Fruit fly (Drosophila melanogaster): ENCODE measurements around the gene Rcc1.

Rcc1 gene

DNA sequence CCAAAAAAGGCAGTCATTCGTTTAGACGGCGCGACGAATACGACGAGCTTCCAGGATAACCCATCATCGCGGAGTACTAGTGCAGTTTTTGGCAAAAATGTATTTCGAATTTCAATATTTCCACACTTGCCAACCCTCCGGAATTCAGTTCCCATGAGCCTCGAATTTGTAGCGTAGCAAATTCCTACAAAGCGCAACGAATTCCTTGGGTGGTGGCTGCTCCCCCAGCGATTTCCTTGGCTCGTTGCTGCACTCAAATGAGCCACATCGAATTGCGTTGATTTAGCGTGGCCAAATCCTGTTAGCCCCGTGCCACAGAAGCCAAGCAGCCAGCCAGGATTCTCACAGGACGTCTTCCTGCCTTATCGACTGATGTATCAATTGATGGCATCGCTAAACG is 47.8 kb downstream of the Rcc1 start:
- TF ChIP-seq salr (GFP tag; optimal IDR thresholded peaks at IDR 0.05): no peak

dm6 chr3L:5882209-5882403 is 50.5 kb downstream of the Rcc1 start, which contains the start of gene CG13287:
TSS of gene CG13287 (plus strand) at chr3L:5882304.
- no peak for TF ChIP-seq Eip78C (GFP tag)
- TF ChIP-seq Hr38 (GFP tag; optimal IDR thresholded peaks at IDR 0.05): no peak
- TF ChIP-seq CG6792 (GFP tag; optimal IDR thresholded peaks at IDR 0.05): no peak
- no peak for TF ChIP-seq Ets96B (tag; optimal IDR thresholded peaks at IDR 0.05)
- no peak for TF ChIP-seq CG8119 (GFP tag; IDR thresholded peaks at IDR 0.05)
- no peak for TF ChIP-seq CG9139 (GFP tag; optimal IDR thresholded peaks at IDR 0.05)
- no peak for TF ChIP-seq CG32006 (GFP tag; optimal IDR thresholded peaks at IDR 0.05)
- no peak for TF ChIP-seq CG6163 (GFP tag; IDR thresholded peaks at IDR 0.05)
- TF ChIP-seq CG10669 (GFP tag; optimal IDR thresholded peaks at IDR 0.05): no peak

DNA sequence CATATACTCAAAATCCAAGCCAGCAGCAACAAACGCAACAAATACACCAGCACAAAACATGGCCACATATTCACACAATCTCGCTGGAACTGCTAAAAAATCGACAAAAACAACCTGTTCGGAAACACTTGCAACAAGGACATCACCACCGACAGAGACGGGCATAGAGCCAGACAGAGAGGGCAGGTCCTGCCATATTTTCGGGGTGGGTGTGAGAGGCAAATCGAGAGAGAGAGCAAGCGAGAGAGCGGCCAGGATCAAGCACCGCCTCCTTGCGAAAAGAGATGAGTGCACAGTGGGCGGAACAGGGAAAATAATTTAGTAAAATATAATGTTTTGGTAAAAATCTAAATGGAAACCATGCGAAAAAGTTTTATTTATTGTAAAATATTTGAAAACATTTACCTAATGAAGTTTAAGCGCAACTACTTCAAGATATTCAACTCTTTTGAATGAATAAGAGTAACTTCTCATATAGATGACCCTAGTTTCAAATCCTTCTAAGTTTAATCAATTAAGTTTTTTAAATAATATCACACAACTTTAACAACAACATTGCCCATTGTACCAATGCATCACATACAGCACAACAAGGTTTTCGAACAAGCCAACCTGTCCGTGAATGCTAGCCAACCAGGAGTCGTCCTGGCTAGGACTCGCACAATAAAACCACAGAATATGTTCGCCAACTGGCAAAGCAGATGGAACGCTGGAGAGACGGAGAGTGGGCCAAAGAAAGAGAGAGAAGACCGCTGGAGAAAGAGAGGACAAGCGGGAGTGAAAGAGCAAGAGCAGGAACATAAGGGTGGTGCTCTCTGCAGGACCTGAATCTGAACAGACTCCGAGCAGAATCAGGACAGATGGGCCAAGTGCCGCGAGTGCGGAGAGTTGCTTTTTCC is 51.0 kb downstream of the Rcc1 start:
- TF ChIP-seq CG34406 (GFP tag; optimal IDR thresholded peaks at IDR 0.05) (peak; percentile 18), achi (GFP tag; optimal IDR thresholded peaks at IDR 0.05) (peak; percentile 30), Blimp-1 (GFP tag; optimal IDR thresholded peaks at IDR 0.05) (no peak), CG31627 (GFP tag; optimal IDR thresholded peaks at IDR 0.05) (peak; percentile 43), CG11902 (GFP tag; optimal IDR thresholded peaks at IDR 0.05) (no peak), OdsH (GFP tag; optimal IDR thresholded peaks at IDR 0.05) (peak; percentile 20), Ets21C (GFP tag; optimal IDR thresholded peaks at IDR 0.05) (peak; percentile 4), Met (GFP tag; optimal IDR thresholded peaks at IDR 0.05) (peak; percentile 63), fd59A (GFP tag; optimal IDR thresholded peaks at IDR 0.05) (peak; percentile 18), Eip75B (GFP tag; optimal IDR thresholded peaks at IDR 0.05) (no peak), Hr39 (GFP tag; optimal IDR thresholded peaks at IDR 0.05) (peak; percentile 22), CG8119 (GFP tag; IDR thresholded peaks at IDR 0.05) (0 out of 3 replicates have a peak, but pooled peaks have one; percentile 13), Sox102F (GFP tag; optimal IDR thresholded peaks at IDR 0.05) (peak; percentile 26), CG3032 (tag; optimal IDR thresholded peaks at IDR 0.05) (no peak), Sox14 (GFP tag; optimal IDR thresholded peaks at IDR 0.05) (peak; percentile 27), fd85E (GFP tag; optimal IDR thresholded peaks at IDR 0.05) (no peak), Smox (GFP tag; optimal IDR thresholded peaks at IDR 0.05) (peak; percentile 49), CG6792 (GFP tag; optimal IDR thresholded peaks at IDR 0.05) (peak; percentile 28), pdm3 (GFP tag; optimal IDR thresholded peaks at IDR 0.05) (peak; percentile 31), acj6 (GFP tag; optimal IDR thresholded peaks at IDR 0.05) (peak; percentile 31)

Measured in whole organism, prepupa.